Worm (Caenorhabditis elegans): ENCODE results near the gene msrp-5.
"Not testable (repeated sequence)": the region's sequence is repeated elsewhere in the genome, so short reads cannot be mapped to it uniquely, and the experiment has no call there.

The msrp-5 gene

ce11 chrII:2600176-2600575 is 16.6 kb upstream of the msrp-5 start, which contains the start of gene F33H12.1:
F33H12.1 (plus strand) TSS chrII:2600476.
- TF ChIP-seq pag-3 (tag; optimal IDR thresholded peaks at IDR 0.05; ENCODE audit: borderline replicate concordance, insufficient read depth); lir-3 (tag; optimal IDR thresholded peaks at IDR 0.05; ENCODE audit: poor library complexity); lin-35 (GFP tag; optimal IDR thresholded peaks at IDR 0.05): not testable (repeated sequence)

- TF ChIP-seq nhr-28 (tag; optimal IDR thresholded peaks at IDR 0.05) (no peak), ceh-82 (tag; optimal IDR thresholded peaks at IDR 0.05) (no peak), fkh-4 (tag; optimal IDR thresholded peaks at IDR 0.05; ENCODE audit: borderline replicate concordance) (no peak), hlh-4 (tag; optimal IDR thresholded peaks at IDR 0.05) (no peak), rnt-1 (tag; optimal IDR thresholded peaks at IDR 0.05) (no peak), elt-3 (tag; optimal IDR thresholded peaks at IDR 0.05) (no peak), tbx-2 (tag; optimal IDR thresholded peaks at IDR 0.05) (no peak), snu-23 (GFP tag; optimal IDR thresholded peaks at IDR 0.05) (no peak), egl-27 (tag; optimal IDR thresholded peaks at IDR 0.05) (no peak), nhr-19 (GFP tag; conservative IDR thresholded peaks at IDR 0.05) (no peak), ces-1 (GFP tag; optimal IDR thresholded peaks at IDR 0.05) (no peak)
These were observed 15.8 kb upstream of the msrp-5 start for ce11 chrII:2600931-2601330.

ce11 chrII:2605319-2605718 is 11.4 kb upstream of the msrp-5 start, which contains the start of gene sri-77:
sri-77 (minus strand) TSS chrII:2605419.
- TF ChIP-seq efl-1 (optimal IDR thresholded peaks at IDR 0.05) (no peak), efl-1 (GFP tag; optimal IDR thresholded peaks at IDR 0.05 in 1 of 2) (peak in 1 of 2 experiments; percentile 8), vab-15 (tag; optimal IDR thresholded peaks at IDR 0.05) (no peak)

DNA sequence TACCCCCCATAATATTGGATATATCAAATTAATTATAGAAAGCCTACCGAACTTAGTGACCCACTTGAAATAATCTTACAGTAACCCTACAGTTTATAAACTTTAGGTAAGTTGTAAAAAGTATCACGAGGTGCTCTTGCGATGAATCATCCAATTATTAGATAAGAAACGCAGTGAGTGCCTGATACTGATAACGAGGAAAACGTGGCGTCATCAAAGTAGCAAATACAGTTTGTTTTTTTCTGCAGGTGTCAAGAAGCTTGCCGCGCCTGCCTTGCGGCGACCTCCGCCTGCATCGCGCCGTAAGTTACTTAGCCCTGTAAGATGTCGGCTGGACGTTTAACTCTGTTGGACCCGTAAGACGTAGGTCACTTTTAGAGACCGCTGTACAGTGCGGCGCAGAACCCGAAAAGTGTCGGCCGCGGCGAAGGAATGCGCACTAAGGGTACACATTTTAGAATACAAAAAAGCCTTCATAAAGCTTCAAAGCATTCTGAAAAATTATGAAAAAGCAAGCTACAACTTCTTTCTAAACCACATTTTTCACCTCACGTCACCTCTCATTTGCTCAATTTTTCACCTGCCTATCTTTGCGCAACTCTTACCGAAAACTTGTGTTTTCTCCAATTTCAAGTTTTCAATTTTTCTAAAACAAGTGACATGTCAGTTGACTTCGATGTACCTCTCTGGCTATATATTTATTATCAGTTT is 6.4 kb upstream of the msrp-5 start, which contains the start of gene sri-38:
Gene sri-38, plus strand, starts transcription at position 661 of the 711 bp plus-strand sequence.
- TF ChIP-seq mef-2 (tag; optimal IDR thresholded peaks at IDR 0.05): no peak
- TF ChIP-seq ceh-8 (GFP tag; optimal IDR thresholded peaks at IDR 0.05): no peak
- TF ChIP-seq jun-1 (tag; optimal IDR thresholded peaks at IDR 0.05): peak; percentile 53
- no peak for TF ChIP-seq dsc-1 (tag; optimal IDR thresholded peaks at IDR 0.05)
- no peak for TF ChIP-seq nhr-47 (tag; optimal IDR thresholded peaks at IDR 0.05)
- no peak for TF ChIP-seq mep-1 (tag; optimal IDR thresholded peaks at IDR 0.05)
- TF ChIP-seq nhr-77 (tag; optimal IDR thresholded peaks at IDR 0.05): no peak
- peak; percentile 98 for TF ChIP-seq elt-2 (tag; optimal IDR thresholded peaks at IDR 0.05)
- no peak for TF ChIP-seq nhr-28 (tag; optimal IDR thresholded peaks at IDR 0.05)

ce11 chrII:2611009-2611408 is 5.7 kb upstream of the msrp-5 start:
- TF ChIP-seq snpc-4 (tag; optimal IDR thresholded peaks at IDR 0.05) (no peak), sup-37 (GFP tag; optimal IDR thresholded peaks at IDR 0.05) (no peak), grh-1 (GFP tag; IDR thresholded peaks at IDR 0.05) (no peak), lir-3 (tag; optimal IDR thresholded peaks at IDR 0.05; ENCODE audit: poor library complexity) (no peak), dpl-1 (GFP tag; optimal IDR thresholded peaks at IDR 0.05) (no peak), ceh-63 (GFP tag; optimal IDR thresholded peaks at IDR 0.05) (no peak), nhr-28 (tag; optimal IDR thresholded peaks at IDR 0.05) (no peak), lsy-2 (tag; optimal IDR thresholded peaks at IDR 0.05) (no peak), lin-35 (GFP tag; optimal IDR thresholded peaks at IDR 0.05) (no peak), aha-1 (tag; optimal IDR thresholded peaks at IDR 0.05) (no peak), unc-86 (tag; optimal IDR thresholded peaks at IDR 0.05) (no peak), dsc-1 (tag; optimal IDR thresholded peaks at IDR 0.05) (no peak), sptf-1 (tag; optimal IDR thresholded peaks at IDR 0.05) (no peak), ceh-88 (GFP tag; IDR thresholded peaks at IDR 0.05) (no peak), ztf-11 (tag; optimal IDR thresholded peaks at IDR 0.05) (no peak), lin-14 (GFP tag; optimal IDR thresholded peaks at IDR 0.05) (no peak), ama-1 (optimal IDR thresholded peaks at IDR 0.05) (no peak)
